Worm (Caenorhabditis elegans) whole organism, mixed stage, embryonic: ENCODE results near the gene H35N09.1.

Source experiments
- M03D4.4 ChIP-seq: sonication (generic microtip); optimal IDR thresholded peaks from 2 replicates; lab custom pipeline; 2017; ENCODE audit warnings: mild to moderate bottlenecking, missing genetic modification characterization, missing compliant biosample characterization
- ceh-39 ChIP-seq: fragments of 150-350 bp; optimal IDR thresholded peaks from 2 replicates; lab custom pipeline; 2014; ENCODE audit warnings: missing biosample characterization, missing genetic modification characterization
- ceh-43 ChIP-seq: fragments of 200-800 bp; sonication (Bioruptor generic); optimal IDR thresholded peaks from 2 replicates; lab custom pipeline; 2018; ENCODE audit warnings: mild to moderate bottlenecking, missing genetic modification characterization, moderate library complexity, missing compliant biosample characterization
- ceh-83 ChIP-seq: fragments of 200-800 bp; sonication (Bioruptor generic); optimal IDR thresholded peaks from 2 replicates; lab custom pipeline; 2018; ENCODE audit warnings: mild to moderate bottlenecking, missing genetic modification characterization, missing compliant biosample characterization
- ces-1 ChIP-seq: fragments of 150-350 bp; optimal IDR thresholded peaks from 2 replicates; lab custom pipeline; 2014; ENCODE audit warnings: missing biosample characterization, missing genetic modification reagents, missing genetic modification characterization
- cnd-1 ChIP-seq: fragments of 200-800 bp; sonication (Bioruptor generic); optimal IDR thresholded peaks from 2 replicates; lab custom pipeline; 2018; ENCODE audit warnings: mild to moderate bottlenecking, missing genetic modification characterization, missing compliant biosample characterization
- drap-1 ChIP-seq: fragments of 200-800 bp; sonication (Bioruptor generic); optimal IDR thresholded peaks from 3 replicates; lab custom pipeline; 2018; ENCODE audit warnings: mild to moderate bottlenecking, missing genetic modification characterization, missing compliant biosample characterization
- elt-1 ChIP-seq: sonication (generic microtip); optimal IDR thresholded peaks from 2 replicates; lab custom pipeline; 2017; ENCODE audit warnings: missing genetic modification characterization, mild to moderate bottlenecking, missing compliant biosample characterization, antibody characterized with exemption, moderate library complexity, borderline replicate concordance; ENCODE audit not compliant: insufficient read depth
- elt-3 ChIP-seq: fragments of 150-350 bp; optimal IDR thresholded peaks from 2 replicates; lab custom pipeline; 2014; ENCODE audit warnings: missing biosample characterization, missing genetic modification characterization
- flh-1 ChIP-seq: fragments of 200-800 bp; sonication (Bioruptor generic); optimal IDR thresholded peaks from 2 replicates; lab custom pipeline; 2018; ENCODE audit warnings: mild to moderate bottlenecking, missing genetic modification characterization, moderate library complexity, missing compliant biosample characterization
- hlh-1 ChIP-seq: fragments of 150-350 bp; optimal IDR thresholded peaks from 2 replicates; lab custom pipeline; 2014; ENCODE audit warnings: missing biosample characterization, missing genetic modification reagents, missing genetic modification characterization
- lin-32 ChIP-seq: fragments of 200-800 bp; sonication (Bioruptor generic); optimal IDR thresholded peaks from 2 replicates; lab custom pipeline; 2018; ENCODE audit warnings: mild to moderate bottlenecking, missing genetic modification characterization, missing compliant biosample characterization
- lsy-2 ChIP-seq: fragments of 150-350 bp; optimal IDR thresholded peaks from 2 replicates; lab custom pipeline; 2014; ENCODE audit warnings: missing biosample characterization, missing genetic modification characterization
- mab-5 ChIP-seq: fragments of 150-350 bp; optimal IDR thresholded peaks from 2 replicates; lab custom pipeline; 2014; ENCODE audit warnings: missing biosample characterization, missing genetic modification characterization
- mep-1 ChIP-seq: fragments of 150-350 bp; optimal IDR thresholded peaks from 2 replicates; lab custom pipeline; 2017; ENCODE audit warnings: missing biosample characterization, missing genetic modification reagents, missing genetic modification characterization, inconsistent platforms
- mls-2 ChIP-seq: sonication (generic microtip); optimal IDR thresholded peaks from 2 replicates; lab custom pipeline; 2016; ENCODE audit warnings: mild to moderate bottlenecking, missing genetic modification characterization, moderate library complexity, missing compliant biosample characterization
- nhr-12 ChIP-seq: fragments of 150-350 bp; optimal IDR thresholded peaks from 2 replicates; lab custom pipeline; 2014; ENCODE audit warnings: missing biosample characterization, missing genetic modification characterization
- nhr-2 ChIP-seq: fragments of 150-350 bp; optimal IDR thresholded peaks from 2 replicates; lab custom pipeline; 2014; ENCODE audit warnings: missing biosample characterization, missing genetic modification characterization
- nhr-237 ChIP-seq: fragments of 150-350 bp; optimal IDR thresholded peaks from 2 replicates; lab custom pipeline; 2014; ENCODE audit warnings: missing biosample characterization, missing genetic modification characterization
- nhr-28 ChIP-seq: fragments of 150-350 bp; optimal IDR thresholded peaks from 2 replicates; lab custom pipeline; 2014; ENCODE audit warnings: missing biosample characterization, missing genetic modification characterization
- nhr-76 ChIP-seq: sonication (generic microtip); optimal IDR thresholded peaks from 2 replicates; lab custom pipeline; 2017; ENCODE audit warnings: missing biosample characterization, missing genetic modification characterization
- pha-4 ChIP-seq: fragments of 150-350 bp; optimal IDR thresholded peaks from 2 replicates; lab custom pipeline; 2018; ENCODE audit warnings: missing biosample characterization, missing genetic modification reagents, missing genetic modification characterization
- sem-2 ChIP-seq: fragments of 200-800 bp; sonication (Bioruptor generic); optimal IDR thresholded peaks from 2 replicates; lab custom pipeline; 2018; ENCODE audit warnings: mild to moderate bottlenecking, missing genetic modification characterization, missing compliant biosample characterization
- snpc-4 ChIP-seq: fragments of 150-350 bp; optimal IDR thresholded peaks from 2 replicates; lab custom pipeline; 2014; ENCODE audit warnings: missing biosample characterization, missing genetic modification characterization
- sptf-1 ChIP-seq: sonication (generic microtip); optimal IDR thresholded peaks from 2 replicates; lab custom pipeline; 2017; ENCODE audit warnings: mild to moderate bottlenecking, missing genetic modification characterization, moderate library complexity, missing compliant biosample characterization
- tbx-8 ChIP-seq: fragments of 200-800 bp; sonication (Bioruptor generic); optimal IDR thresholded peaks from 2 replicates; lab custom pipeline; 2018; ENCODE audit warnings: mild to moderate bottlenecking, missing genetic modification characterization, moderate library complexity, missing compliant biosample characterization
- unc-120 ChIP-seq: sonication (generic microtip); optimal IDR thresholded peaks from 2 replicates; lab custom pipeline; 2017; ENCODE audit warnings: missing genetic modification characterization, missing compliant biosample characterization; ENCODE audit not compliant: poor library complexity, severe bottlenecking
- unc-39 ChIP-seq: fragments of 150-350 bp; optimal IDR thresholded peaks from 2 replicates; lab custom pipeline; 2014; ENCODE audit warnings: missing biosample characterization, missing genetic modification characterization
- zip-8 ChIP-seq: fragments of 150-350 bp; optimal IDR thresholded peaks from 2 replicates; lab custom pipeline; 2014; ENCODE audit warnings: missing biosample characterization, missing genetic modification characterization
- ztf-11 ChIP-seq: fragments of 150-350 bp; optimal IDR thresholded peaks from 2 replicates; lab custom pipeline; 2014; ENCODE audit warnings: missing biosample characterization, missing genetic modification characterization

Gene H35N09.1

DNA sequence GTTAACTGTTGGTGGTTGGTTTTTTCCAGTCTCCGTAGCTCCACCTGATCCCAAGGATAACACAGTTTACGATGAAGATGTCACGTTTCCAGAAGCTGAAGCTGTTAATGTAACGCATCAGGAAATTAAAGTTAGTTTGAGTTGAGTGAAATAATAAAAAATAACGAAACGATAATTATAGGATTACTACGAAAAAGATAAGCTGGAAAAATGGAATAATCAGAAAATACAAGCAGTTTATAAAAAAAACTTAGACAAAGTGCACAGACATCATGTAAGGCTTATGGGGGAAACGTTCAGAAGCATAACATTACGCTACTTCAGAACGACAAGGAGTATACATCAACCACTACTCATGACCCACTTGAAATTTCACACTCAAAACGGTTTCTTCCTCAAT, 23.7 kb upstream of the H35N09.1 start, which contains the start of gene F18E9.8:
Gene F18E9.8, minus strand, starts transcription at position 101 of the 400 bp plus-strand sequence.
- TF ChIP-seq sptf-1 (tag; lab: Kevin White, UChicago) = no peak
- TF ChIP-seq ces-1 (GFP tag; lab: Kevin White, UChicago) = no peak
- TF ChIP-seq nhr-2 = no peak
- no peak for TF ChIP-seq elt-3 (tag; lab: Kevin White, UChicago)
- no peak for TF ChIP-seq ztf-11 (tag; lab: Kevin White, UChicago)
- TF ChIP-seq nhr-76 = no peak
- no peak for TF ChIP-seq unc-120 (tag; lab: Kevin White, UChicago)
- no peak for TF ChIP-seq tbx-8 (GFP tag; lab: Kevin White, UChicago)
- TF ChIP-seq mep-1 (tag; lab: Kevin White, UChicago) = no peak
- TF ChIP-seq pha-4 (tag; lab: Kevin White, UChicago) = no peak
- TF ChIP-seq, all 35 proteins: peak for 0

DNA sequence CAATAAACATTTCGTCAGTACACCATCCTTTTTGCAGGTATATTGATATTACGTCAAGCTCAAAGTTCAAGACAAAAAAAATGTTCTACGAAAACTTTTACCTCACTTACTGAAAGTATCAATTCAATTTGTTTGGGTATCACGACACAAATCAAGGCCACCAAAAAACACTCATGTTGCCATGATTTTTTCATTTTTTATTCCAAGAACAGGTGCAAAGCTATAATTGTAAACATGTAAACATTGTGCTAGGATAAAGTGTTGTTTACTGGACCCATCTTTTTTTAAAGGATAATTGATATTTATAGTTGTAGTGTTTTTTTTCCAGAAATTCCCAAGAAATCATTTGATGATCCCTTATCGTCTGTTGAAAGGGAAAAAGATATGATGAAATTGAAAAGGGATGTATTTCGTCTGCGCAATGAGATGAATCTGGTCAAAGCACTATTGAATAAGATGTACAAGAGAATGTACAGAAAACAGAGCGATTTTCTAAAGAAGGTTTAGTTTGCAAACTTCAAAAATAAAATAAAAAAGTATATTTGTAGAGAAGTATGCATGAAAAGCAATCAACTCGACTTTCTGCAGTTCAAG, 22.3 kb upstream of the H35N09.1 start:
- TF ChIP-seq unc-39 (tag; lab: Kevin White, UChicago) (no peak), nhr-237 (tag; lab: Kevin White, UChicago) (no peak)
- TF ChIP-seq, all 35 proteins: peak for 0

DNA sequence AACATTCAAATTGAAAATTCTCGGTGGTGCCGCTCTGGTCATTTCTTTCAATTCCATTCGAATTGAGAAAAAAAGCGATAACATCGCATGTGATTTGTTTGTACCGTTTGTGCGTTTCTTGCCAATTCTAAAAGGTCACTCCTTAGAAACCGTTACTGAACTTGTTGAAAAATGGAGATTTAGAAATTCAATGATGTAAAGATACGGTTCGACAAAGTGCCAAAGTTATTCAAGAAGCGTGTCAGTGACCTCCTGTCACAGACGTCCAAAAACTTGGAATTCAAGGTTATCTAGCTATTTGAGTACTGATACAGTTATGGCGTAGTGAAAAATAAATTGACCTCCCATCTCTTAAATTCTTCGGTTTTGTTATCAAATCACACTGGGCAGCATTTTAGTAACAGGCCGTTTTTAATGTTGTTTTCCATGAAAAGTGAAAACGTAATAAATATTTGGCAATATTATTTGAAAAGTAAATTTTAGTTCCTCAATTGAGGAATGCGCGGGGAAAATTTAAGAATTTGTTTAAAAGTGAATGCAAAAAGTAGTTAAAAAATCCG, 20.2 kb upstream of the H35N09.1 start:
- TF ChIP-seq ceh-43 (no peak), drap-1 (GFP tag; lab: Kevin White, UChicago) (no peak), elt-3 (tag; lab: Kevin White, UChicago) (no peak), mep-1 (tag; lab: Kevin White, UChicago) (no peak), mls-2 (no peak), ztf-11 (tag; lab: Kevin White, UChicago) (no peak), nhr-12 (tag; lab: Kevin White, UChicago) (no peak), hlh-1 (no peak), unc-120 (tag; lab: Kevin White, UChicago) (no peak), nhr-2 (no peak), nhr-28 (no peak), sptf-1 (tag; lab: Kevin White, UChicago) (no peak), ceh-83 (GFP tag; lab: Kevin White, UChicago) (no peak), snpc-4 (tag; lab: Kevin White, UChicago) (no peak), flh-1 (no peak), tbx-8 (GFP tag; lab: Kevin White, UChicago) (no peak), sem-2 (no peak), lin-32 (GFP tag; lab: Kevin White, UChicago) (no peak), elt-1 (tag; lab: Kevin White, UChicago) (no peak), M03D4.4 (tag; lab: Kevin White, UChicago) (no peak)

DNA sequence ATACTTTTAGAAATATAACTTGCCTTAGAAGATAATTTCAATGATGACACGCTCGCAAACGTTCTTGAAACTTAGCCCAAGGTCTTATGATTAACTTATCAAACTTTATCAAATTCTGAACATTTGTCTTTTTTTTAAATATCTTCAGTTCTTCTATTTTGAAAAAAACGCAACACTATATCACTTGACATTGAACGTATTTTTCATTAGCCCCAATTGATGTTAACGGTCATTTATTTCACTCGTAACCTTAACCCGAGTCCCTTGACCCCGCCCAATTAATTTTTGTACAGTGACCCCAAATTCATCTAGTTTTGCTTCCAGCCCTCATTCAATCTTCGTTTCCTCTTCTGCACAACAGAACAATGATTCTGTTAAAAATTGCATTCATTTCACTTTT, 19.3 kb upstream of the H35N09.1 start, which contains the start of gene F18E9.3:
Gene F18E9.3, plus strand, starts transcription at position 311 of the 400 bp plus-strand sequence.
- TF ChIP-seq ceh-43 (no peak), mab-5 (tag; lab: Kevin White, UChicago) (no peak), hlh-1 (no peak), ceh-83 (GFP tag; lab: Kevin White, UChicago) (no peak), cnd-1 (tag; lab: Kevin White, UChicago) (no peak), zip-8 (tag; lab: Kevin White, UChicago) (no peak), nhr-28 (no peak), nhr-12 (tag; lab: Kevin White, UChicago) (no peak), lsy-2 (tag; lab: Kevin White, UChicago) (no peak), mls-2 (no peak), sptf-1 (tag; lab: Kevin White, UChicago) (no peak), ceh-39 (no peak), unc-39 (tag; lab: Kevin White, UChicago) (no peak), elt-3 (tag; lab: Kevin White, UChicago) (no peak), elt-1 (tag; lab: Kevin White, UChicago) (no peak), snpc-4 (tag; lab: Kevin White, UChicago) (no peak), nhr-2 (no peak), ces-1 (GFP tag; lab: Kevin White, UChicago) (no peak), drap-1 (GFP tag; lab: Kevin White, UChicago) (no peak), nhr-237 (tag; lab: Kevin White, UChicago) (no peak)
